Fruit fly (Drosophila melanogaster): ENCODE data around the gene CG31431.
A peak's percentile ranks its signal among the peaks of the same experiment; 100 is the strongest.

The CG31431 gene

DNA sequence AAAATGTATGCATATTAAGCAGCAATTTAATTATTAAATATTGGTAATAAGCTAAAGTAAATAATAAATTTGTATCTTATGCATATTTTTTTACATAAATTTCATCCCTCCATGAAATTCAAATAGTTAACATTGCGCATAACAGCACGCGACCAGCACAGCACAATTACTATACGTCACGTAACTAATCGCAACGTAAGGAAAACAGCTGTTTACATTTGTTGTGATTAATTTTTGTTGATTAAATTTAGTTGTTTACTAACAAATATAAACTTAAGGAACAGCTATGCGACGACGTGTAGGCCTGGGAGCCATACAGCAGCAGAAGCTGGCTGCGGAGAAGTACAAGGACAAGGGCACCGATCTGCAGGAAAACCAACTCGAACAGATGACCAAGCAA, 5.5 kb upstream of the CG31431 start, which contains the start of gene lsn:
Gene lsn (plus strand): TSS at position 177 of the 400 bp plus-strand sequence.
- TF ChIP-seq CrebA (GFP tag; optimal IDR thresholded peaks at IDR 0.05; ENCODE audit: borderline replicate concordance) = peak; percentile 2
- no peak for TF ChIP-seq ey (GFP tag; optimal IDR thresholded peaks at IDR 0.05)
- TF ChIP-seq brk (GFP tag; optimal IDR thresholded peaks at IDR 0.05) = peak; percentile 41
- TF ChIP-seq sage (GFP tag; optimal IDR thresholded peaks at IDR 0.05) = peak; percentile 12

DNA sequence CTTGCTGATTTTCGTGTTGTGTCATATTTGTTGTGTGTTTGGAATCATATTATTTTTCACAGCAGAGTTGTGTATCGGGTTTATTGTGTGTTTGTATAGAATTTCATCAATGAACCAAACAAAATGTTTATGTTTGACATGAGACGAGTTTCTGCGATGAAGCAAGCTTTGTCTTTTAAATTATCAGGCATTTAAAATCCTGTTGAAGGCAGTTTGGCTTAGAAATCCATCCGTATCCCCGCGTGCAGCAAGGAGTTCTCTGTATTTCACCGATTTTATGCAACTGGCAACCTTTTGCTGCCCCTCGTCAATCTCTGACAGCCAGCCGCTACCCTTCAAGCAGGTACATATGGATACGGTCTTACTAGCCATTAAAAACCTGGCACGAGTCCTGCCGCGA, 2.7 kb upstream of the CG31431 start, which contains the start of the genes CG6569 and Cby:
Gene CG6569 (minus strand): TSS at position 101 of the 400 bp plus-strand sequence.
Gene Cby (plus strand): TSS at position 185 of the 400 bp plus-strand sequence.
- TF ChIP-seq fru (GFP tag; optimal IDR thresholded peaks at IDR 0.05) (no peak), pan (optimal IDR thresholded peaks at IDR 0.05) (no peak), psq (GFP tag; optimal IDR thresholded peaks at IDR 0.05) (no peak), Jra (GFP tag; optimal IDR thresholded peaks at IDR 0.05) (no peak)

- TF ChIP-seq Rel (GFP tag; optimal IDR thresholded peaks at IDR 0.05) (no peak), Rel (tag; optimal IDR thresholded peaks at IDR 0.05) (peak; percentile 83), CrebA (GFP tag; optimal IDR thresholded peaks at IDR 0.05; ENCODE audit: borderline replicate concordance) (no peak)
Observed at dm6 chr3R:21869464-21870100, 899 bp upstream of the CG31431 start, which contains the start of gene CG31174. CG31174 (minus strand) TSS chr3R:21869514.

DNA sequence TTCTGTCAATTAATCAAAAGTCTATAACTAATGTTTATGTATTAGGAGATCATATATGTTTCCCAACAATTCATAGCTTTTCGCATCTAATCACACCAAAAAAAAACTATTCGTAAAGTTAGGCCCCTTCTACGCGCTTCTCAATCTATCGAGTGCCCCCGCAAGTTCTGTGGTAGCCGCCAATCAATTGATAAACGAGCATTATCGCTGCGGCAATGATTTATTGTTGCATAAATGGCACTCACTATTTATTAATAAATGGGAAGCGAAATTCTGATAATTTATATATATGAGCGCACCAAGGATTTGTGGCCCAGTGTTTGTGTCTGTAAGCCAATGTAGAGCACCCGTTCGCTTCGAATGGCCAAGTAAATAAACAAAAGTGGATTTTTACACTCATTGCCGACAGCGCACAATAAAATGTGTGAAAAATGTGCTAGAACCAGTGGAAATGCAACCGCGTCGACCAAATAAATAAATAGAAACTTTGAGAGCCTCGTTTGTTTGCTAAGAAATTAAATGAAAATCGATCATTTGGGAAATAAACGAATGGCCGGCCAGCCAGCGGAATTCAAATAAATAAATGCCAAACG, 963 bp downstream of the CG31431 start:
- TF ChIP-seq dl (GFP tag; optimal IDR thresholded peaks at IDR 0.05; ENCODE audit: insufficient read depth in 1 of 2, partially characterized antibody in 2 of 2) (no peak), Rel (GFP tag; optimal IDR thresholded peaks at IDR 0.05) (no peak), Rel (tag; optimal IDR thresholded peaks at IDR 0.05) (no peak), Vsx2 (GFP tag; optimal IDR thresholded peaks at IDR 0.05; ENCODE audit: partially characterized antibody) (no peak), pan (optimal IDR thresholded peaks at IDR 0.05) (no peak)

DNA sequence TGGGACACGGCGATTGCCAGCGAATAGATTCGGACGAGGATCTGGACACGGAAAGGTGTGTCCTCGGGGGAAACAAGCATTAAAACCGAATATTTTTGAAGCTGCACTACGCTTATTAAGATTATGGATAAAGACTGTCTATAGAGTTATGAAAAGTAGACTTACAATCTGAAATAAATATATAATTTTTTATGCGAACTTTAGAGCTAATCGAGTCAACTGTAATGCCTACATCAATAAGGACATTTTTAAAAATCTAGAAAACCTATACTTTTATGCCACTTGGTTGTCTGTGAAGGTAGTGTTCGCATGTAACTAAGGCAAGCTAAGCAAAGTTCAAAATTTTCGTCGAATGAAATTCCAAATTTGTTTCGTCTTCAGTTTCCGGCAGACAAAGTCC, 3.0 kb downstream of the CG31431 start, which contains the start of gene CG31178:
Gene CG31178 (plus strand): TSS at position 301 of the 400 bp plus-strand sequence.
- no peak for TF ChIP-seq dsf (GFP tag; optimal IDR thresholded peaks at IDR 0.05; ENCODE audit: borderline replicate concordance)
- TF ChIP-seq Rel (GFP tag; optimal IDR thresholded peaks at IDR 0.05) = no peak
- TF ChIP-seq Rel (tag; optimal IDR thresholded peaks at IDR 0.05) = no peak
- TF ChIP-seq Dif (GFP tag; optimal IDR thresholded peaks at IDR 0.05; ENCODE audit: partially characterized antibody) = no peak
- no peak for TF ChIP-seq dl (GFP tag; optimal IDR thresholded peaks at IDR 0.05; ENCODE audit: insufficient read depth in 1 of 2, partially characterized antibody in 2 of 2)
- no peak for TF ChIP-seq CG9705 (GFP tag; optimal IDR thresholded peaks at IDR 0.05)
- no peak for TF ChIP-seq Hnf4 (GFP tag; optimal IDR thresholded peaks at IDR 0.05)
- no peak for TF ChIP-seq Dfd (GFP tag; optimal IDR thresholded peaks at IDR 0.05)
- no peak for TF ChIP-seq Myc (optimal IDR thresholded peaks at IDR 0.05)

DNA sequence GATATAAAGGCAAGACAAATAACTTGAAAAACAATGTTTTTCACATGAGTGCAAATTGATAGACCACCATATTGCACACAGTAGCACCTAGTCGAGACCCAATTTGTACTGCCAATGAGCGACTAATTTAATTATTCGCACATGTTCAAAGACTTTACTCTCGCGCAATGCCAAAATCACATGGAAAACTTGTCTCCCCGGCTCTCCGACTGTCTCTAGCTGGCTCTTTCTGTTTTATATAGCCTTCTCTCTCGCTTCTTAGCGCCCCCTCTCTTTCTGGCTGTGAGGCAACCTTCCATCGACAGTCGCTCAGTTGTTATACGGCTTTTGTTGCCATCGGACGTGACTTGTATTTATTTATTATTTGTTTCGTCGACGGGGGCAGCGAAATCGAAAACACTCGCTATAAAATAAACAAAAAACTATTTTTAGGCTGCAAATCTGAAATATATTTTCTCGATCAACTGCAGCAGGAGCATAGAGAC, 4.5 kb downstream of the CG31431 start, which contains the start of gene CG6656:
Gene CG6656 (plus strand): TSS at position 312 of the 485 bp plus-strand sequence.
- no peak for TF ChIP-seq brk (GFP tag; optimal IDR thresholded peaks at IDR 0.05)
- TF ChIP-seq fru (GFP tag; optimal IDR thresholded peaks at IDR 0.05) = peak; percentile 46
- TF ChIP-seq CG9705 (GFP tag; optimal IDR thresholded peaks at IDR 0.05) = no peak
- TF ChIP-seq Rel (GFP tag; optimal IDR thresholded peaks at IDR 0.05) = no peak
- peak; percentile 41 for TF ChIP-seq Rel (tag; optimal IDR thresholded peaks at IDR 0.05)
- no peak for TF ChIP-seq rgr (GFP tag; optimal IDR thresholded peaks at IDR 0.05)
- peak; percentile 70 for TF ChIP-seq Vsx2 (GFP tag; optimal IDR thresholded peaks at IDR 0.05; ENCODE audit: partially characterized antibody)
- TF ChIP-seq foxo (GFP tag; optimal IDR thresholded peaks at IDR 0.05) = no peak
- TF ChIP-seq Jra (GFP tag; optimal IDR thresholded peaks at IDR 0.05) = no peak
- peak; percentile 9 for TF ChIP-seq HLH106 (tag; optimal IDR thresholded peaks at IDR 0.05)
- no peak for TF ChIP-seq ey (GFP tag; optimal IDR thresholded peaks at IDR 0.05)
- no peak for TF ChIP-seq N (GFP tag; optimal IDR thresholded peaks at IDR 0.05)
- TF ChIP-seq dsf (GFP tag; optimal IDR thresholded peaks at IDR 0.05; ENCODE audit: borderline replicate concordance) = no peak
- TF ChIP-seq Dif (GFP tag; optimal IDR thresholded peaks at IDR 0.05; ENCODE audit: partially characterized antibody) = peak; percentile 93
- no peak for TF ChIP-seq lola (GFP tag; optimal IDR thresholded peaks at IDR 0.05)
- no peak for TF ChIP-seq Sp1 (GFP tag; optimal IDR thresholded peaks at IDR 0.05)
- TF ChIP-seq Hr83 (GFP tag; optimal IDR thresholded peaks at IDR 0.05; ENCODE audit: poor library complexity, severe bottlenecking) = no peak
- peak; percentile 62 for TF ChIP-seq Hnf4 (GFP tag; optimal IDR thresholded peaks at IDR 0.05)
- peak; percentile 24 for TF ChIP-seq OdsH (GFP tag; optimal IDR thresholded peaks at IDR 0.05)
- TF ChIP-seq dl (GFP tag; optimal IDR thresholded peaks at IDR 0.05; ENCODE audit: insufficient read depth in 1 of 2, partially characterized antibody in 2 of 2) = peak; percentile 86 to 91
- TF ChIP-seq CG32264 (GFP tag; optimal IDR thresholded peaks at IDR 0.05) = peak; percentile 14
- no peak for TF ChIP-seq GATAd (GFP tag; optimal IDR thresholded peaks at IDR 0.05)
- no peak for TF ChIP-seq br (GFP tag; optimal IDR thresholded peaks at IDR 0.05)
- TF ChIP-seq Mio (GFP tag; optimal IDR thresholded peaks at IDR 0.05) = no peak
- peak; percentile 57 for TF ChIP-seq woc (GFP tag; optimal IDR thresholded peaks at IDR 0.05)
- no peak for TF ChIP-seq dmrt93B (GFP tag; optimal IDR thresholded peaks at IDR 0.05)
- no peak for TF ChIP-seq usp (GFP tag; optimal IDR thresholded peaks at IDR 0.05)
